Fruit fly (Drosophila melanogaster) S2 (cell line): ENCODE data around the gene 140up.

Experiments used
- CG8478 ChIP-seq: fragments of >200 bp; optimal IDR thresholded peaks from 2 replicates; lab custom pipeline; 2018
- CTCF ChIP-seq, 2 experiments: fragments of >200 bp; optimal IDR thresholded peaks; 2 replicates each; lab custom pipeline; 2018

dm6 chr3R:14162176-14162759 lies 36.9 kb upstream of the 140up start, which contains the start of gene CG3199:
- TF ChIP-seq CG8478 (lab: Kevin White, UChicago), result no peak
- no peak for TF ChIP-seq CTCF (optimal IDR thresholded peaks at IDR 0.05; lab: Kevin White, UChicago)
